Worm (Caenorhabditis elegans): ENCODE data around the gene srh-63.
"Not testable (repeated sequence)": the region's sequence is repeated elsewhere in the genome, so short reads cannot be mapped to it uniquely, and the experiment has no call there.

- TF ChIP-seq T26A5.8 (tag; optimal IDR thresholded peaks at IDR 0.05); ccch-3 (GFP tag; optimal IDR thresholded peaks at IDR 0.05); mel-28 (tag; optimal IDR thresholded peaks at IDR 0.05; ENCODE audit: borderline replicate concordance); hlh-26 (GFP tag; conservative IDR thresholded peaks at IDR 0.05); zfh-2 (GFP tag; conservative IDR thresholded peaks at IDR 0.05); aptf-3 (GFP tag; IDR thresholded peaks at IDR 0.05); F22D6.2 (tag; optimal IDR thresholded peaks at IDR 0.05); die-1 (tag; optimal IDR thresholded peaks at IDR 0.05); nfyb-1 (GFP tag; IDR thresholded peaks at IDR 0.05); F37B4.10 (GFP tag; IDR thresholded peaks at IDR 0.05); lin-54 (GFP tag; optimal IDR thresholded peaks at IDR 0.05); nhr-80 (tag; optimal IDR thresholded peaks at IDR 0.05); F23B12.7 (tag; optimal IDR thresholded peaks at IDR 0.05; ENCODE audit: insufficient read depth): not testable (repeated sequence)
- peak; percentile 25 for TF ChIP-seq snpc-4 (GFP tag; optimal IDR thresholded peaks at IDR 0.05)
- peak in 3 of 4 experiments; percentile 59 to 96 (median 65) for TF ChIP-seq snpc-4 (tag; optimal IDR thresholded peaks at IDR 0.05)
Measured at ce11 chrIV:14510344-14510793, 13.3 kb upstream of the srh-63 start.

Data from whole organism, young adult.